Worm (Caenorhabditis elegans): ENCODE results near the gene B0238.12.

- TF ChIP-seq mel-28 (tag; optimal IDR thresholded peaks at IDR 0.05; ENCODE audit: borderline replicate concordance) = no peak
- no peak for TF ChIP-seq snpc-1.1 (tag; optimal IDR thresholded peaks at IDR 0.05; ENCODE audit: insufficient read depth)
- TF ChIP-seq bed-2 (GFP tag; IDR thresholded peaks at IDR 0.05) = no peak
- TF ChIP-seq ama-1 (optimal IDR thresholded peaks at IDR 0.05) = no peak
- TF ChIP-seq ama-1 (GFP tag; optimal IDR thresholded peaks at IDR 0.05) = no peak
- no peak for TF ChIP-seq tbx-9 (tag; optimal IDR thresholded peaks at IDR 0.05; ENCODE audit: borderline replicate concordance)
These were observed 3.4 kb downstream of the B0238.12 start, which contains the start of gene penr-1 for ce11 chrV:5269024-5269535.
